Worm (Caenorhabditis elegans): ENCODE data around the gene asp-16.

Gene asp-16

DNA sequence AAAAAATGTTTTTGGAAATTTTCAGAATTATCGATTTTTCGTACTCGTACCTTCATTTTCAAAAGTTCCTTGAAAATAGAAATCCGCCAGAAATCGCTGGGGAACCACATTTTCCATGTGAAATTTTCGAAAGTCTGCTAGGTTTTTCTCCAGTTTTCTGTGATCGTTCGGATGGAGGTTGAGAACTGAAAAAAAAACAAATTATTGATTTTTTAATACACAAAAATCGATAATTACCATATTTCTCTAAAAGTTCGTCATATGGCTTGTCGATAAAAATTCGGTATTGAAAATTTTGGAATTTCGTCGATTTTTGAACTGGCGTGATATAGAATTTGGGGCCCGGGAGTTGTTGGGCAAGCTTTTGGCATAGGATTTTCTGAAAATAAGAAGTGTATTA lies 34.4 kb upstream of the asp-16 start:
- no peak for TF ChIP-seq attf-5 (GFP tag; optimal IDR thresholded peaks at IDR 0.05)
- TF ChIP-seq ztf-3 (GFP tag; optimal IDR thresholded peaks at IDR 0.05), result no peak
- no peak for TF ChIP-seq attf-6 (GFP tag; IDR thresholded peaks at IDR 0.05)
- TF ChIP-seq lag-1 (GFP tag; IDR thresholded peaks at IDR 0.05), result no peak
- no peak for TF ChIP-seq ccch-3 (GFP tag; optimal IDR thresholded peaks at IDR 0.05)
- TF ChIP-seq ztf-26 (tag; optimal IDR thresholded peaks at IDR 0.05), result no peak
- TF ChIP-seq F10E7.11 (tag; optimal IDR thresholded peaks at IDR 0.05), result no peak
- no peak for TF ChIP-seq snpc-3.4 (tag; optimal IDR thresholded peaks at IDR 0.05)
- TF ChIP-seq hlh-26 (GFP tag; conservative IDR thresholded peaks at IDR 0.05), result no peak
- no peak for TF ChIP-seq madf-6 (GFP tag; IDR thresholded peaks at IDR 0.05)
- no peak for TF ChIP-seq F57C9.4 (tag; optimal IDR thresholded peaks at IDR 0.05)
- TF ChIP-seq C17E4.6 (GFP tag; IDR thresholded peaks at IDR 0.05), result no peak
- TF ChIP-seq lir-1 (GFP tag; conservative IDR thresholded peaks at IDR 0.05), result no peak

DNA sequence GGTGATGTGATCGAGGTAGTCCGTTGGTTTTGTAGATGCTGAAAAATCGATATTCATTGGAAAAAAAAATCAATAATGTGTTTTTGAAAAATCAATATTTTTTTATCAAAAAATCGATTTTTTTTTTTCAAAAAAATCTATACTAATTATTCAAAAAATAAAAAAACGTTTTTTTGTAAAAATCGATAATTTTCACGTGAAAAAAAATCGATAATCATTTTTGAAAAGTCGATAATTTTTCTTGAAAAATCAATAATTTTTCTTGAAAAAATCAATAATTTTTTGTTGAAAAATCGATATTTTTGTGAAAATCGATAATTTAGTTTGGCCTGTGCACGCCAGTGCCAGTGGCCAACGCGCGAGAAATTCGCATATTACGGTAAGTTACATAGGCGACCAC lies 30.8 kb upstream of the asp-16 start:
- TF ChIP-seq ztf-3 (GFP tag; optimal IDR thresholded peaks at IDR 0.05) (no peak), fkh-3 (tag; optimal IDR thresholded peaks at IDR 0.05) (no peak), C06A6.2 (GFP tag; conservative IDR thresholded peaks at IDR 0.05) (no peak), ceh-40 (GFP tag; IDR thresholded peaks at IDR 0.05) (no peak), aptf-3 (GFP tag; IDR thresholded peaks at IDR 0.05) (no peak), rec-8 (tag; optimal IDR thresholded peaks at IDR 0.05) (no peak), dpl-1 (GFP tag; optimal IDR thresholded peaks at IDR 0.05) (no peak), bed-1 (GFP tag; IDR thresholded peaks at IDR 0.05) (no peak), sdz-38 (tag; optimal IDR thresholded peaks at IDR 0.05) (no peak), lin-26 (GFP tag; IDR thresholded peaks at IDR 0.05) (no peak), nhr-90 (tag; optimal IDR thresholded peaks at IDR 0.05) (no peak), repo-1 (tag; optimal IDR thresholded peaks at IDR 0.05) (no peak), K12H6.12 (tag; optimal IDR thresholded peaks at IDR 0.05) (no peak), somi-1 (GFP tag; optimal IDR thresholded peaks at IDR 0.05) (no peak), mcd-1 (GFP tag; IDR thresholded peaks at IDR 0.05) (no peak), dpff-1 (tag; optimal IDR thresholded peaks at IDR 0.05) (no peak)

DNA sequence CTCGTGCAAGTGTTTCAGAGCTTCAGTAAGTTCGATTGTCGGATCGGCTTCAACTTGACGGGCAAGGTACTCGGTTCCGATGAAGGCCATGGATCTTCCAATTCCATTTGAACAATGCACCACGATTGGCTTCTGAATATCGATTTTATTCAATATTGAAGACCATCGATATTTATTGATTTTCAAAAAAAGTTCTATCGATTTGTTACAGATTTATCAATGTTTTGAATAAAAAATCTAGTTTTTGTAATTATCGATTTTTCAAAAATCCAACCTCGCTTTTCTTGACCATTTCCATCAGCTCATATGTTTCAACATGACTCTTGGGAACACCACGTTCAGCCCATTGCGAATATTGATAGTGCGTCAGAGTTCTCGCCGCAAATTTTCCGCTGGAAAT lies 26.5 kb upstream of the asp-16 start:
- no peak for TF ChIP-seq hlh-26 (GFP tag; conservative IDR thresholded peaks at IDR 0.05)
- no peak for TF ChIP-seq F55B11.4 (tag; optimal IDR thresholded peaks at IDR 0.05; ENCODE audit: borderline replicate concordance, insufficient read depth)
- no peak for TF ChIP-seq xnd-1 (tag; optimal IDR thresholded peaks at IDR 0.05)
- no peak for TF ChIP-seq nhr-120 (GFP tag; IDR thresholded peaks at IDR 0.05)
- no peak for TF ChIP-seq ets-4 (GFP tag; optimal IDR thresholded peaks at IDR 0.05)
- no peak for TF ChIP-seq Y56A3A.18 (GFP tag; IDR thresholded peaks at IDR 0.05)
- no peak for TF ChIP-seq lin-26 (GFP tag; IDR thresholded peaks at IDR 0.05)
- TF ChIP-seq lin-54 (GFP tag; optimal IDR thresholded peaks at IDR 0.05), result no peak
- TF ChIP-seq pha-4 (tag; optimal IDR thresholded peaks at IDR 0.05), result no peak
- no peak for TF ChIP-seq let-607 (tag; optimal IDR thresholded peaks at IDR 0.05)
- no peak for TF ChIP-seq F52B5.7 (tag; optimal IDR thresholded peaks at IDR 0.05)
- no peak for TF ChIP-seq F57A8.1 (GFP tag; optimal IDR thresholded peaks at IDR 0.05)
- no peak for TF ChIP-seq tlf-1 (GFP tag; optimal IDR thresholded peaks at IDR 0.05)
